Fruit fly (Drosophila melanogaster): ENCODE measurements around the gene CG12395.

The CG12395 gene

dm6 chrX:16090179-16091144 lies 27.8 kb upstream of the CG12395 start (continued):
- TF ChIP-seq Myb (GFP tag; optimal IDR thresholded peaks at IDR 0.05): peak; percentile 68
- TF ChIP-seq bowl (GFP tag; IDR thresholded peaks at IDR 0.05): peak; percentile 62
- TF ChIP-seq NFAT (GFP tag; IDR thresholded peaks at IDR 0.05): peak; percentile 93
- peak; percentile 83 for TF ChIP-seq CG7556 (GFP tag; optimal IDR thresholded peaks at IDR 0.05)
- TF ChIP-seq sob (GFP tag; IDR thresholded peaks at IDR 0.05): peak; percentile 94
- TF ChIP-seq Camta (GFP tag; optimal IDR thresholded peaks at IDR 0.05): peak; percentile 84
- peak; percentile 67 for TF ChIP-seq CG3163 (GFP tag; optimal IDR thresholded peaks at IDR 0.05)
- TF ChIP-seq az2 (GFP tag; optimal IDR thresholded peaks at IDR 0.05): peak; percentile 92
- peak; percentile 81 for TF ChIP-seq dimm (GFP tag; IDR thresholded peaks at IDR 0.05)
- peak; percentile 75 for TF ChIP-seq run (tag; optimal IDR thresholded peaks at IDR 0.05)
- TF ChIP-seq Fer2 (tag; optimal IDR thresholded peaks at IDR 0.05): peak; percentile 90
- TF ChIP-seq bcd (GFP tag; optimal IDR thresholded peaks at IDR 0.05): peak; percentile 89
- TF ChIP-seq croc (GFP tag; conservative IDR thresholded peaks at IDR 0.05): peak; percentile 60; the same call in 2 of the 3 replicates
- peak in 1 of 2 experiments; percentile 78 for TF ChIP-seq Eip74EF (GFP tag; optimal IDR thresholded peaks at IDR 0.05)
- TF ChIP-seq ranshi (GFP tag; IDR thresholded peaks at IDR 0.05): peak; percentile 91
- peak; percentile 10 for TF ChIP-seq CTCF (GFP tag; optimal IDR thresholded peaks at IDR 0.05)
- peak; percentile 80 for TF ChIP-seq CG5953 (GFP tag; IDR thresholded peaks at IDR 0.05)
- peak; percentile 91 for TF ChIP-seq Meics (GFP tag; optimal IDR thresholded peaks at IDR 0.05)
- TF ChIP-seq unc-4 (GFP tag; IDR thresholded peaks at IDR 0.05; ENCODE audit: partially characterized antibody): no peak
- no peak for TF ChIP-seq CG15479 (GFP tag; optimal IDR thresholded peaks at IDR 0.05)
- peak; percentile 89 for TF ChIP-seq Ptx1 (GFP tag; IDR thresholded peaks at IDR 0.05)
- TF ChIP-seq CG6683 (GFP tag; optimal IDR thresholded peaks at IDR 0.05): peak; percentile 75
- peak; percentile 85 for TF ChIP-seq eyg (GFP tag; optimal IDR thresholded peaks at IDR 0.05)
- peak; percentile 87 for TF ChIP-seq Dbx (GFP tag; IDR thresholded peaks at IDR 0.05)
- TF ChIP-seq CG12659 (GFP tag; optimal IDR thresholded peaks at IDR 0.05): peak; percentile 90
- TF ChIP-seq Spps (tag; optimal IDR thresholded peaks at IDR 0.05): peak; percentile 37
- TF ChIP-seq gro (GFP tag; optimal IDR thresholded peaks at IDR 0.05): peak; percentile 93
- peak; percentile 7 for TF ChIP-seq trem (tag; optimal IDR thresholded peaks at IDR 0.05)
- TF ChIP-seq CG1603 (tag; optimal IDR thresholded peaks at IDR 0.05): peak; percentile 95
- peak; percentile 82 for TF ChIP-seq ara (GFP tag; IDR thresholded peaks at IDR 0.05)
- TF ChIP-seq yki (optimal IDR thresholded peaks at IDR 0.05): no peak
- TF ChIP-seq CG12071 (GFP tag; optimal IDR thresholded peaks at IDR 0.05): peak; percentile 95
- TF ChIP-seq CG17385 (GFP tag; optimal IDR thresholded peaks at IDR 0.05): peak; percentile 90
- TF ChIP-seq CG18599 (GFP tag; optimal IDR thresholded peaks at IDR 0.05): peak; percentile 91
- no peak for TF ChIP-seq h (optimal IDR thresholded peaks at IDR 0.05)
- TF ChIP-seq ase (GFP tag; IDR thresholded peaks at IDR 0.05): peak; percentile 88; the same call in 2 of the 3 replicates
- no peak for TF ChIP-seq knrl (GFP tag; IDR thresholded peaks at IDR 0.05; ENCODE audit: partially characterized antibody)
- peak; percentile 64 for TF ChIP-seq Ets97D (GFP tag; optimal IDR thresholded peaks at IDR 0.05)
- peak; percentile 86 for TF ChIP-seq Rx (GFP tag; IDR thresholded peaks at IDR 0.05)
- TF ChIP-seq Hmr (GFP tag; optimal IDR thresholded peaks at IDR 0.05): peak; percentile 93
- no peak for TF ChIP-seq sim (GFP tag; IDR thresholded peaks at IDR 0.05)
- peak; percentile 70 for TF ChIP-seq shn (GFP tag; optimal IDR thresholded peaks at IDR 0.05)
- peak; percentile 89 for TF ChIP-seq Dek (tag; optimal IDR thresholded peaks at IDR 0.05)
- peak; percentile 93 for TF ChIP-seq lmd (GFP tag; IDR thresholded peaks at IDR 0.05)
- TF ChIP-seq YL-1 (GFP tag; optimal IDR thresholded peaks at IDR 0.05): peak; percentile 46
- peak; percentile 72 for TF ChIP-seq CG10979 (tag; optimal IDR thresholded peaks at IDR 0.05)
- no peak for TF ChIP-seq Opbp (GFP tag; IDR thresholded peaks at IDR 0.05; ENCODE audit: partially characterized antibody)
- peak; percentile 77 for TF ChIP-seq CG2875 (GFP tag; optimal IDR thresholded peaks at IDR 0.05)
- TF ChIP-seq CG11695 (GFP tag; IDR thresholded peaks at IDR 0.05): peak; percentile 87
